Fruit fly (Drosophila melanogaster) whole organism, embryonic: ENCODE data around the gene CG43886.
A peak's percentile ranks its signal among the peaks of the same experiment; 100 is the strongest.

ENCODE experiments used
- B-H1 ChIP-seq: fragments of 200-800 bp; sonication (Bioruptor generic); IDR thresholded peaks from 3 replicates; pipeline ENCODE4 v1.3.6; 2022; ENCODE audit warnings: missing biosample characterization, missing genetic modification characterization
- CG10543 ChIP-seq: fragments of 200-800 bp; sonication (Bioruptor generic); optimal IDR thresholded peaks from 3 replicates; lab custom pipeline; 2017; ENCODE audit warnings: missing biosample characterization, mild to moderate bottlenecking, missing genetic modification characterization, moderate library complexity
- CG11085 ChIP-seq: fragments of 200-800 bp; sonication (Bioruptor generic); IDR thresholded peaks from 2 replicates; pipeline ENCODE4 v1.3.6; 2022; ENCODE audit warnings: missing biosample characterization, missing genetic modification characterization
- CG11398 ChIP-seq: fragments of 200-800 bp; sonication (Bioruptor generic); optimal IDR thresholded peaks from 2 replicates; lab custom pipeline; 2016; ENCODE audit warnings: missing biosample characterization, missing genetic modification characterization
- CG12391 ChIP-seq: fragments of 200-800 bp; sonication (Bioruptor generic); optimal IDR thresholded peaks from 3 replicates; lab custom pipeline; 2018; ENCODE audit warnings: missing biosample characterization, mild to moderate bottlenecking, missing genetic modification characterization, moderate library complexity
- CG13123 ChIP-seq: fragments of 200-800 bp; sonication (Bioruptor generic); optimal IDR thresholded peaks from 2 replicates; lab custom pipeline; 2016; ENCODE audit warnings: missing biosample characterization, missing genetic modification characterization
- CG13624 ChIP-seq: fragments of 200-800 bp; sonication (Bioruptor generic); optimal IDR thresholded peaks from 2 replicates; lab custom pipeline; 2016; ENCODE audit warnings: missing biosample characterization, missing genetic modification characterization
- CG14014 ChIP-seq: fragments of 200-800 bp; sonication (Bioruptor generic); IDR thresholded peaks from 2 replicates; pipeline ENCODE4 v1.3.6; 2022; ENCODE audit warnings: missing biosample characterization, missing genetic modification characterization
- CG14710 ChIP-seq: fragments of 200-800 bp; sonication (Bioruptor generic); optimal IDR thresholded peaks from 3 replicates; lab custom pipeline; 2019; ENCODE audit warnings: missing biosample characterization, mild to moderate bottlenecking, missing genetic modification characterization, moderate library complexity
- CG18476 ChIP-seq: fragments of 200-800 bp; sonication (Bioruptor generic); optimal IDR thresholded peaks from 2 replicates; lab custom pipeline; 2016; ENCODE audit warnings: missing biosample characterization, mild to moderate bottlenecking, missing genetic modification characterization
- CG2116 ChIP-seq: fragments of 200-800 bp; sonication (Bioruptor generic); optimal IDR thresholded peaks from 3 replicates; lab custom pipeline; 2018; ENCODE audit warnings: missing biosample characterization, mild to moderate bottlenecking, missing genetic modification characterization
- CG3163 ChIP-seq: fragments of 200-800 bp; sonication (Bioruptor generic); optimal IDR thresholded peaks from 3 replicates; lab custom pipeline; 2016; ENCODE audit warnings: missing biosample characterization, missing genetic modification characterization
- CG4360 ChIP-seq: fragments of 200-800 bp; sonication (Bioruptor generic); IDR thresholded peaks from 2 replicates; pipeline ENCODE4 v1.3.6; 2022; ENCODE audit warnings: missing biosample characterization, missing genetic modification characterization
- CG6654 ChIP-seq: fragments of 200-800 bp; sonication (Bioruptor generic); optimal IDR thresholded peaks from 2 replicates; lab custom pipeline; 2017; ENCODE audit warnings: missing biosample characterization, mild to moderate bottlenecking, missing genetic modification characterization
- CG7357 ChIP-seq: fragments of 200-800 bp; sonication (Bioruptor generic); IDR thresholded peaks from 3 replicates; pipeline ENCODE4 v1.3.6; 2022; ENCODE audit warnings: missing biosample characterization, missing genetic modification characterization
- CG7987 ChIP-seq: fragments of 200-800 bp; sonication (Bioruptor generic); optimal IDR thresholded peaks from 2 replicates; lab custom pipeline; 2018; ENCODE audit warnings: missing biosample characterization, mild to moderate bottlenecking, missing genetic modification characterization, moderate library complexity
- CG8290 ChIP-seq, 3 experiments: fragments of 200-800 bp; sonication (Bioruptor generic); optimal IDR thresholded peaks; 2 replicates each; lab custom pipeline; 2016 to 2019; ENCODE audit warnings: missing biosample characterization in 3 of 3, missing genetic modification characterization in 3 of 3, mild to moderate bottlenecking in 2 of 3, moderate library complexity in 1 of 3
- CG8388 ChIP-seq: fragments of 200-800 bp; sonication (Bioruptor generic); optimal IDR thresholded peaks from 2 replicates; lab custom pipeline; 2019; ENCODE audit warnings: missing biosample characterization, mild to moderate bottlenecking, missing genetic modification characterization, moderate library complexity
- Dip3 ChIP-seq: fragments of 200-800 bp; sonication (Bioruptor generic); optimal IDR thresholded peaks from 3 replicates; lab custom pipeline; 2016; ENCODE audit warnings: missing biosample characterization, missing genetic modification characterization
- Doc2 ChIP-seq: fragments of 200-800 bp; sonication (Bioruptor generic); IDR thresholded peaks from 2 replicates; pipeline ENCODE4 v1.3.6; 2022; ENCODE audit warnings: missing biosample characterization, missing genetic modification characterization
- E2f1 ChIP-seq: fragments of 200-800 bp; sonication (Bioruptor generic); IDR thresholded peaks from 2 replicates; pipeline ENCODE4 v1.3.6; 2022; ENCODE audit warnings: missing biosample characterization, missing genetic modification characterization
- Fer3 ChIP-seq: fragments of 200-800 bp; sonication (Bioruptor generic); optimal IDR thresholded peaks from 2 replicates; lab custom pipeline; 2018; ENCODE audit warnings: missing biosample characterization, mild to moderate bottlenecking, missing genetic modification characterization, moderate library complexity
- HmgD ChIP-seq: fragments of 200-800 bp; sonication (Bioruptor generic); optimal IDR thresholded peaks from 3 replicates; lab custom pipeline; 2016; ENCODE audit warnings: missing biosample characterization, missing genetic modification characterization
- Jarid2 ChIP-seq: fragments of 200-800 bp; sonication (Bioruptor generic); optimal IDR thresholded peaks from 3 replicates; lab custom pipeline; 2017; ENCODE audit warnings: mild to moderate bottlenecking, missing biosample characterization, missing genetic modification reagents, missing genetic modification characterization
- Mad ChIP-seq: fragments of 200-800 bp; sonication (Bioruptor generic); optimal IDR thresholded peaks from 2 replicates; lab custom pipeline; 2016; ENCODE audit warnings: missing biosample characterization, missing genetic modification characterization
- Oaz ChIP-seq: fragments of 200-800 bp; sonication (Bioruptor generic); IDR thresholded peaks from 2 replicates; pipeline ENCODE4 v1.3.6; 2022; ENCODE audit warnings: missing biosample characterization, missing genetic modification characterization
- ab ChIP-seq: fragments of 200-800 bp; sonication (Bioruptor generic); optimal IDR thresholded peaks from 2 replicates; lab custom pipeline; 2016; ENCODE audit warnings: missing biosample characterization, missing genetic modification characterization
- dmrt99B ChIP-seq: fragments of 200-800 bp; sonication (Bioruptor generic); optimal IDR thresholded peaks from 2 replicates; lab custom pipeline; 2018; ENCODE audit warnings: missing biosample characterization, mild to moderate bottlenecking, missing genetic modification characterization, moderate library complexity
- eve ChIP-seq, 2 experiments: fragments of >200 bp; optimal IDR thresholded peaks; 2 replicates each; lab custom pipeline; 2017; ENCODE audit warnings: missing biosample characterization in 2 of 2, missing genetic modification characterization in 2 of 2
- fd102C ChIP-seq: fragments of 200-800 bp; sonication (Bioruptor generic); optimal IDR thresholded peaks from 2 replicates; lab custom pipeline; 2018; ENCODE audit warnings: missing biosample characterization, mild to moderate bottlenecking, missing genetic modification characterization, moderate library complexity
- ftz-f1 ChIP-seq: fragments of 200-800 bp; sonication (Bioruptor generic); optimal IDR thresholded peaks from 2 replicates; lab custom pipeline; 2016; ENCODE audit warnings: missing biosample characterization, missing genetic modification characterization
- gcm2 ChIP-seq: fragments of 200-800 bp; sonication (Bioruptor generic); optimal IDR thresholded peaks from 2 replicates; lab custom pipeline; 2016; ENCODE audit warnings: missing biosample characterization, missing genetic modification characterization
- her ChIP-seq: fragments of 200-800 bp; sonication (Bioruptor generic); optimal IDR thresholded peaks from 2 replicates; lab custom pipeline; 2016; ENCODE audit warnings: missing biosample characterization, missing genetic modification characterization
- jigr1 ChIP-seq: fragments of 200-800 bp; sonication (Bioruptor generic); IDR thresholded peaks from 3 replicates; pipeline ENCODE4 v1.3.6; 2022; ENCODE audit warnings: missing biosample characterization, missing genetic modification characterization
- kay ChIP-seq: fragments of 200-800 bp; sonication (Bioruptor generic); optimal IDR thresholded peaks from 2 replicates; lab custom pipeline; 2016; ENCODE audit warnings: missing biosample characterization, missing genetic modification characterization
- mam ChIP-seq: fragments of 200-800 bp; sonication (Bioruptor generic); optimal IDR thresholded peaks from 3 replicates; lab custom pipeline; 2016; ENCODE audit warnings: missing biosample characterization, missing genetic modification characterization
- nerfin-1 ChIP-seq: fragments of 200-800 bp; sonication (Bioruptor generic); optimal IDR thresholded peaks from 3 replicates; lab custom pipeline; 2019; ENCODE audit warnings: missing biosample characterization, mild to moderate bottlenecking, missing genetic modification characterization, moderate library complexity
- oc ChIP-seq: fragments of 200-800 bp; sonication (Bioruptor generic); optimal IDR thresholded peaks from 2 replicates; lab custom pipeline; 2018; ENCODE audit warnings: missing biosample characterization, mild to moderate bottlenecking, missing genetic modification characterization, moderate library complexity
- onecut ChIP-seq: fragments of 200-800 bp; sonication (Bioruptor generic); IDR thresholded peaks from 2 replicates; pipeline ENCODE4 v1.3.6; 2022; ENCODE audit warnings: missing biosample characterization, missing genetic modification characterization
- peb ChIP-seq: fragments of 200-800 bp; sonication (Bioruptor generic); IDR thresholded peaks from 2 replicates; pipeline ENCODE4 v1.3.6; 2022; ENCODE audit warnings: missing biosample characterization, missing genetic modification characterization
- pnt ChIP-seq: fragments of 200-800 bp; sonication (Bioruptor generic); optimal IDR thresholded peaks from 3 replicates; lab custom pipeline; 2016; ENCODE audit warnings: missing biosample characterization, missing genetic modification characterization
- pros ChIP-seq: fragments of 200-800 bp; sonication (Bioruptor generic); optimal IDR thresholded peaks from 3 replicates; lab custom pipeline; 2019; ENCODE audit warnings: missing biosample characterization, mild to moderate bottlenecking, missing genetic modification characterization, moderate library complexity
- pum ChIP-seq: fragments of 200-800 bp; sonication (Bioruptor generic); optimal IDR thresholded peaks from 2 replicates; lab custom pipeline; 2016; ENCODE audit warnings: missing biosample characterization, missing genetic modification characterization
- sens-2 ChIP-seq: fragments of 200-800 bp; sonication (Bioruptor generic); IDR thresholded peaks from 2 replicates; pipeline ENCODE4 v1.3.6; 2022; ENCODE audit warnings: missing biosample characterization, missing genetic modification characterization
- sob ChIP-seq: fragments of 200-800 bp; sonication (Bioruptor generic); IDR thresholded peaks from 2 replicates; pipeline ENCODE4 v1.3.6; 2022; ENCODE audit warnings: missing biosample characterization, missing genetic modification characterization
- tll ChIP-seq, 2 experiments: fragments of 200-800 bp in 1 of 2; fragments of >200 bp in 1 of 2; sonication (Bioruptor generic) in 1 of 2; optimal IDR thresholded peaks; 2 replicates each; lab custom pipeline; 2017 to 2019; ENCODE audit warnings: missing biosample characterization in 2 of 2, missing genetic modification characterization in 2 of 2, mild to moderate bottlenecking in 1 of 2, moderate library complexity in 1 of 2
- toy ChIP-seq: fragments of 200-800 bp; sonication (Bioruptor generic); IDR thresholded peaks from 2 replicates; pipeline ENCODE4 v1.3.6; 2022; ENCODE audit warnings: missing biosample characterization, missing genetic modification characterization
- tup ChIP-seq: fragments of 200-800 bp; sonication (Bioruptor generic); optimal IDR thresholded peaks from 2 replicates; lab custom pipeline; 2016; ENCODE audit warnings: missing biosample characterization, mild to moderate bottlenecking, missing genetic modification characterization, moderate library complexity
- twi ChIP-seq: fragments of 200-800 bp; optimal IDR thresholded peaks from 2 replicates; lab custom pipeline; 2019; ENCODE audit warnings: missing biosample characterization, mild to moderate bottlenecking, missing genetic modification characterization, moderate library complexity

The CG43886 gene

dm6 chr3L:8115864-8116528 is 43.6 kb downstream of the CG43886 start, which contains the start of the genes Arp3 and msk (continued):
- TF ChIP-seq CG7357 (GFP tag; lab: Robert Waterston, UW), result peak; percentile 68
- TF ChIP-seq Jarid2 (GFP tag; lab: Kevin White, UChicago), result no peak
- TF ChIP-seq fd102C, result peak; percentile 5
- peak; percentile 90 for TF ChIP-seq CG8290 (GFP tag; optimal IDR thresholded peaks at IDR 0.05; lab: Kevin White, UChicago)
- TF ChIP-seq CG8290 (tag; optimal IDR thresholded peaks at IDR 0.05; lab: Kevin White, UChicago), result peak in 1 of 2 experiments; percentile 68
- peak; percentile 69 for TF ChIP-seq ftz-f1 (GFP tag; lab: Kevin White, UChicago)
- TF ChIP-seq Fer3, result peak; percentile 74
- TF ChIP-seq pum (GFP tag; lab: Kevin White, UChicago), result peak; percentile 91
- peak; percentile 80 for TF ChIP-seq nerfin-1 (tag; lab: Kevin White, UChicago)
- TF ChIP-seq CG13624 (GFP tag; lab: Kevin White, UChicago), result peak; percentile 94
- TF ChIP-seq jigr1, result no peak
- no peak for TF ChIP-seq oc (tag; lab: Kevin White, UChicago)
- TF ChIP-seq HmgD, result peak; percentile 97
- peak; percentile 78 for TF ChIP-seq tup
- peak in 1 of 2 experiments; percentile 68 for TF ChIP-seq eve (GFP tag; optimal IDR thresholded peaks at IDR 0.05; lab: Kevin White, UChicago)
- peak; percentile 81 for TF ChIP-seq sob (GFP tag; lab: Robert Waterston, UW)
- TF ChIP-seq E2f1 (GFP tag; lab: Robert Waterston, UW), result no peak
- TF ChIP-seq Oaz, result 0 out of 2 replicates have a peak, but pooled peaks have one; percentile 37
- TF ChIP-seq onecut (GFP tag; lab: Robert Waterston, UW), result peak; percentile 64
- peak; percentile 88 for TF ChIP-seq CG10543
- peak; percentile 58 for TF ChIP-seq twi
- peak; percentile 72 for TF ChIP-seq CG18476
- TF ChIP-seq Dip3, result peak; percentile 92
- peak; percentile 60 for TF ChIP-seq gcm2 (GFP tag; lab: Kevin White, UChicago)
- peak; percentile 48 to 60 for TF ChIP-seq tll (GFP tag; optimal IDR thresholded peaks at IDR 0.05; lab: Kevin White, UChicago)
- no peak for TF ChIP-seq dmrt99B (tag; lab: Kevin White, UChicago)
- no peak for TF ChIP-seq pros (GFP tag; lab: Kevin White, UChicago)
- TF ChIP-seq CG4360 (GFP tag; lab: Robert Waterston, UW), result no peak
- no peak for TF ChIP-seq peb (GFP tag; lab: Robert Waterston, UW)
- TF ChIP-seq CG6654 (GFP tag; lab: Kevin White, UChicago), result peak; percentile 5
- TF ChIP-seq B-H1 (GFP tag; lab: Robert Waterston, UW), result peak; percentile 27; the same call in 1 of the 3 replicates
- TF ChIP-seq CG13123, result peak; percentile 76
- peak; percentile 80 for TF ChIP-seq CG12391 (tag; lab: Kevin White, UChicago)
- peak; percentile 91 for TF ChIP-seq CG14710 (tag; lab: Kevin White, UChicago)
- TF ChIP-seq Mad (GFP tag; lab: Kevin White, UChicago), result peak; percentile 88
- TF ChIP-seq Doc2 (GFP tag; lab: Robert Waterston, UW), result no peak
- peak; percentile 60 for TF ChIP-seq CG7987 (GFP tag; lab: Kevin White, UChicago)
- peak; percentile 69 for TF ChIP-seq CG8388
- peak; percentile 98 for TF ChIP-seq kay (GFP tag; lab: Kevin White, UChicago)
- TF ChIP-seq toy, result no peak; the same call in 1 of the 2 replicates
- peak; percentile 61 for TF ChIP-seq ab (GFP tag; lab: Kevin White, UChicago)
- peak; percentile 95 for TF ChIP-seq mam (GFP tag; lab: Kevin White, UChicago)
- peak; percentile 84 for TF ChIP-seq pnt (GFP tag; lab: Kevin White, UChicago)
- peak; percentile 76 for TF ChIP-seq CG11085
- TF ChIP-seq CG3163 (GFP tag; lab: Kevin White, UChicago), result peak; percentile 79
- TF ChIP-seq CG14014 (GFP tag; lab: Robert Waterston, UW), result peak; percentile 25; the same call in 1 of the 2 replicates
- peak; percentile 87 for TF ChIP-seq her (GFP tag; lab: Kevin White, UChicago)
- TF ChIP-seq sens-2, result no peak
- peak; percentile 67 for TF ChIP-seq CG11398 (GFP tag; lab: Kevin White, UChicago)
- TF ChIP-seq CG2116, result peak; percentile 97
